Worm (Caenorhabditis elegans) whole organism, L2 larva: ENCODE results near the gene srlf-3.

Experiments used
- C34F6.9 ChIP-seq: fragments of 150-350 bp; optimal IDR thresholded peaks from 2 replicates; lab custom pipeline; 2014; ENCODE audit warnings: missing biosample characterization, missing genetic modification characterization
- F13H6.1 ChIP-seq: sonication (generic microtip); optimal IDR thresholded peaks from 2 replicates; lab custom pipeline; 2016; ENCODE audit warnings: missing genetic modification characterization, missing compliant biosample characterization
- R02D3.7 ChIP-seq: fragments of 150-350 bp; optimal IDR thresholded peaks from 2 replicates; lab custom pipeline; 2014; ENCODE audit warnings: missing biosample characterization, missing genetic modification characterization
- Y55F3AM.14 ChIP-seq: fragments of 200-800 bp; sonication (Bioruptor generic); optimal IDR thresholded peaks from 2 replicates; lab custom pipeline; 2018; ENCODE audit warnings: mild to moderate bottlenecking, missing genetic modification characterization, missing compliant biosample characterization
- ZK546.5 ChIP-seq: sonication (generic microtip); optimal IDR thresholded peaks from 2 replicates; lab custom pipeline; 2017; ENCODE audit warnings: missing biosample characterization, missing genetic modification characterization
- alr-1 ChIP-seq: fragments of 150-350 bp; optimal IDR thresholded peaks from 2 replicates; lab custom pipeline; 2014; ENCODE audit warnings: missing biosample characterization, missing genetic modification characterization
- aly-2 ChIP-seq: fragments of 150-350 bp; optimal IDR thresholded peaks from 2 replicates; lab custom pipeline; 2014; ENCODE audit warnings: missing biosample characterization, missing genetic modification characterization
- blmp-1 ChIP-seq: sonication (generic microtip); optimal IDR thresholded peaks from 2 replicates; lab custom pipeline; 2017; ENCODE audit warnings: missing genetic modification characterization, mild to moderate bottlenecking, missing compliant biosample characterization, antibody characterized with exemption, moderate library complexity; ENCODE audit not compliant: insufficient read depth
- ceh-16 ChIP-seq: fragments of 150-350 bp; optimal IDR thresholded peaks from 2 replicates; lab custom pipeline; 2014; ENCODE audit warnings: missing biosample characterization, missing genetic modification characterization
- ceh-82 ChIP-seq: fragments of 150-350 bp; optimal IDR thresholded peaks from 2 replicates; lab custom pipeline; 2014; ENCODE audit warnings: missing biosample characterization, missing genetic modification characterization
- crh-2 ChIP-seq: sonication (generic microtip); optimal IDR thresholded peaks from 2 replicates; lab custom pipeline; 2017; ENCODE audit warnings: missing biosample characterization, missing genetic modification characterization
- dmd-4 ChIP-seq: sonication (generic microtip); optimal IDR thresholded peaks from 2 replicates; lab custom pipeline; 2017; ENCODE audit warnings: missing biosample characterization, missing genetic modification characterization
- elt-1 ChIP-seq: fragments of 150-350 bp; optimal IDR thresholded peaks from 2 replicates; lab custom pipeline; 2014; ENCODE audit warnings: missing biosample characterization, missing genetic modification characterization
- elt-3 ChIP-seq: sonication (generic microtip); optimal IDR thresholded peaks from 2 replicates; lab custom pipeline; 2017; ENCODE audit warnings: missing biosample characterization, missing genetic modification characterization
- fos-1 ChIP-seq: fragments of 150-350 bp; optimal IDR thresholded peaks from 2 replicates; lab custom pipeline; 2014; ENCODE audit warnings: missing biosample characterization, missing genetic modification characterization
- gmeb-1 ChIP-seq: fragments of 150-350 bp; optimal IDR thresholded peaks from 2 replicates; lab custom pipeline; 2014; ENCODE audit warnings: missing biosample characterization, missing genetic modification characterization
- lin-11 ChIP-seq: fragments of 150-350 bp; sonication (generic microtip); optimal IDR thresholded peaks from 2 replicates; lab custom pipeline; 2014; ENCODE audit warnings: missing biosample characterization, missing genetic modification characterization, inconsistent platforms, mixed read lengths
- lin-13 ChIP-seq: fragments of 150-350 bp; optimal IDR thresholded peaks from 2 replicates; lab custom pipeline; 2014; ENCODE audit warnings: missing biosample characterization, missing genetic modification reagents, missing genetic modification characterization
- lin-39 ChIP-seq: fragments of 150-350 bp; optimal IDR thresholded peaks from 2 replicates; lab custom pipeline; 2014; ENCODE audit warnings: missing biosample characterization, missing genetic modification reagents, missing genetic modification characterization
- lsy-2 ChIP-seq, 2 experiments: fragments of 150-350 bp in 1 of 2; sonication (generic microtip) in 1 of 2; optimal IDR thresholded peaks; 2 replicates each; lab custom pipeline; 2014 to 2017; ENCODE audit warnings: missing biosample characterization in 2 of 2, missing genetic modification characterization in 2 of 2
- mab-5 ChIP-seq: fragments of 150-350 bp; optimal IDR thresholded peaks from 2 replicates; lab custom pipeline; 2014; ENCODE audit warnings: missing biosample characterization, missing genetic modification characterization
- mbf-1 ChIP-seq: sonication (generic microtip); optimal IDR thresholded peaks from 2 replicates; lab custom pipeline; 2017; ENCODE audit warnings: missing biosample characterization, missing genetic modification characterization
- nhr-11 ChIP-seq: fragments of 150-350 bp; optimal IDR thresholded peaks from 2 replicates; lab custom pipeline; 2014; ENCODE audit warnings: missing biosample characterization, missing genetic modification characterization
- nhr-12 ChIP-seq: fragments of 150-350 bp; optimal IDR thresholded peaks from 2 replicates; lab custom pipeline; 2014; ENCODE audit warnings: missing biosample characterization, missing genetic modification characterization
- nhr-129 ChIP-seq: fragments of 150-350 bp; optimal IDR thresholded peaks from 2 replicates; lab custom pipeline; 2014; ENCODE audit warnings: missing biosample characterization, missing genetic modification characterization
- nhr-23 ChIP-seq: fragments of 150-350 bp; optimal IDR thresholded peaks from 2 replicates; lab custom pipeline; 2014; ENCODE audit warnings: missing biosample characterization, missing genetic modification reagents, missing genetic modification characterization
- nhr-237 ChIP-seq: fragments of 150-350 bp; optimal IDR thresholded peaks from 2 replicates; lab custom pipeline; 2014; ENCODE audit warnings: missing biosample characterization, missing genetic modification characterization
- nhr-25 ChIP-seq: fragments of 150-350 bp; sonication (generic microtip); optimal IDR thresholded peaks from 3 replicates; lab custom pipeline; 2014; ENCODE audit warnings: missing biosample characterization, missing genetic modification characterization
- nhr-6 ChIP-seq: fragments of 150-350 bp; optimal IDR thresholded peaks from 2 replicates; lab custom pipeline; 2014; ENCODE audit warnings: missing biosample characterization, missing genetic modification characterization
- nhr-77 ChIP-seq: fragments of 150-350 bp; optimal IDR thresholded peaks from 2 replicates; lab custom pipeline; 2014; ENCODE audit warnings: missing biosample characterization, missing genetic modification characterization
- peb-1 ChIP-seq: fragments of 150-350 bp; optimal IDR thresholded peaks from 2 replicates; lab custom pipeline; 2014; ENCODE audit warnings: missing biosample characterization, missing genetic modification characterization
- sem-4 ChIP-seq: fragments of 150-350 bp; optimal IDR thresholded peaks from 2 replicates; lab custom pipeline; 2014; ENCODE audit warnings: missing biosample characterization, missing genetic modification reagents, missing genetic modification characterization
- skn-1 ChIP-seq: sonication (generic microtip); optimal IDR thresholded peaks from 2 replicates; lab custom pipeline; 2017; ENCODE audit warnings: missing biosample characterization, missing genetic modification characterization
- sma-3 ChIP-seq: sonication (generic microtip); optimal IDR thresholded peaks from 2 replicates; lab custom pipeline; 2016; ENCODE audit warnings: missing genetic modification reagents, missing genetic modification characterization, missing compliant biosample characterization
- sma-9 ChIP-seq, 2 experiments: fragments of 150-350 bp in 1 of 2; sonication (generic microtip) in 1 of 2; optimal IDR thresholded peaks; 2 replicates each; lab custom pipeline; 2014 to 2016; ENCODE audit warnings: missing genetic modification characterization in 2 of 2, mild to moderate bottlenecking in 1 of 2, missing biosample characterization in 1 of 2, missing compliant biosample characterization in 1 of 2, missing genetic modification reagents in 1 of 2, moderate library complexity in 1 of 2
- unc-39 ChIP-seq: fragments of 150-350 bp; optimal IDR thresholded peaks from 2 replicates; lab custom pipeline; 2014; ENCODE audit warnings: missing biosample characterization, missing genetic modification characterization
- unc-62 ChIP-seq: fragments of 150-350 bp; optimal IDR thresholded peaks from 2 replicates; lab custom pipeline; 2014; ENCODE audit warnings: missing biosample characterization, missing genetic modification reagents, missing genetic modification characterization
- zag-1 ChIP-seq: fragments of 150-350 bp; optimal IDR thresholded peaks from 2 replicates; lab custom pipeline; 2014; ENCODE audit warnings: missing biosample characterization, missing genetic modification characterization
- ztf-1 ChIP-seq: fragments of 200-800 bp; sonication (Bioruptor generic); conservative IDR thresholded peaks from 2 replicates; pipeline ENCODE4 v1.3.6; 2022; ENCODE audit warnings: missing genetic modification characterization, missing compliant biosample characterization
- ztf-11 ChIP-seq: sonication (generic microtip); optimal IDR thresholded peaks from 2 replicates; lab custom pipeline; 2017; ENCODE audit warnings: missing biosample characterization, missing genetic modification characterization
- ztf-4 ChIP-seq: fragments of 150-350 bp; optimal IDR thresholded peaks from 2 replicates; lab custom pipeline; 2014; ENCODE audit warnings: missing biosample characterization, missing genetic modification characterization

The srlf-3 gene

ce11 chrIV:8473756-8474155, 13.5 kb upstream of the srlf-3 start, which contains the start of gene C28C12.11:
TSS of gene C28C12.11 (plus strand) at chrIV:8474056.
- no peak for TF ChIP-seq nhr-23
- TF ChIP-seq ztf-4 (tag; lab: Kevin White, UChicago), result no peak
- no peak for TF ChIP-seq lin-11 (tag; lab: Kevin White, UChicago)
- TF ChIP-seq gmeb-1 (tag; lab: Kevin White, UChicago), result no peak
- no peak for TF ChIP-seq dmd-4
- TF ChIP-seq ztf-11, result no peak
- no peak for TF ChIP-seq R02D3.7
- TF ChIP-seq nhr-129 (tag; lab: Kevin White, UChicago), result no peak
- no peak for TF ChIP-seq mbf-1
- no peak for TF ChIP-seq lin-13
- TF ChIP-seq ceh-82 (tag; lab: Kevin White, UChicago), result no peak
- no peak for TF ChIP-seq C34F6.9 (tag; lab: Kevin White, UChicago)
- TF ChIP-seq sma-9 (GFP tag; optimal IDR thresholded peaks at IDR 0.05; lab: Kevin White, UChicago), result no peak
- no peak for TF ChIP-seq sma-9 (tag; optimal IDR thresholded peaks at IDR 0.05; lab: Kevin White, UChicago)
- TF ChIP-seq, all 48 proteins: peak for 0

ce11 chrIV:8475030-8475679, 12.1 kb upstream of the srlf-3 start:
- TF ChIP-seq sma-9 (GFP tag; optimal IDR thresholded peaks at IDR 0.05; lab: Kevin White, UChicago) (peak; percentile 48), sma-9 (tag; optimal IDR thresholded peaks at IDR 0.05; lab: Kevin White, UChicago) (no peak), lin-11 (tag; lab: Kevin White, UChicago) (no peak), fos-1 (tag; lab: Kevin White, UChicago) (peak; percentile 84), skn-1 (tag; lab: Kevin White, UChicago) (no peak), sma-3 (GFP tag; lab: Kevin White, UChicago) (peak; percentile 27), ztf-4 (tag; lab: Kevin White, UChicago) (no peak), alr-1 (tag; lab: Kevin White, UChicago) (no peak), elt-1 (tag; lab: Kevin White, UChicago) (no peak), dmd-4 (no peak), mbf-1 (no peak), nhr-77 (no peak), unc-62 (GFP tag; lab: Kevin White, UChicago) (no peak), ztf-1 (GFP tag; lab: Robert Waterston, UW) (no peak), ZK546.5 (tag; lab: Kevin White, UChicago) (no peak), nhr-11 (tag; lab: Kevin White, UChicago) (no peak), ceh-16 (tag; lab: Kevin White, UChicago) (no peak), elt-3 (no peak), peb-1 (no peak), nhr-23 (no peak), blmp-1 (no peak), lin-39 (tag; lab: Kevin White, UChicago) (no peak), gmeb-1 (tag; lab: Kevin White, UChicago) (no peak), F13H6.1 (no peak), crh-2 (tag; lab: Kevin White, UChicago) (peak; percentile 12), R02D3.7 (no peak), unc-39 (no peak), nhr-25 (tag; lab: Kevin White, UChicago) (no peak), lin-13 (no peak), Y55F3AM.14 (GFP tag; lab: Kevin White, UChicago) (no peak), mab-5 (tag; lab: Kevin White, UChicago) (no peak), aly-2 (no peak), nhr-12 (no peak), zag-1 (tag; lab: Kevin White, UChicago) (no peak), nhr-6 (no peak), lsy-2 (tag; optimal IDR thresholded peaks at IDR 0.05; lab: Kevin White, UChicago) (no peak), nhr-129 (tag; lab: Kevin White, UChicago) (no peak)
- TF ChIP-seq, all 48 proteins: peak for 4

- TF ChIP-seq ceh-16 (tag; lab: Kevin White, UChicago), result no peak
- no peak for TF ChIP-seq unc-62 (GFP tag; lab: Kevin White, UChicago)
- peak; percentile 49 for TF ChIP-seq F13H6.1
- peak; percentile 37 for TF ChIP-seq sma-9 (GFP tag; optimal IDR thresholded peaks at IDR 0.05; lab: Kevin White, UChicago)
- no peak for TF ChIP-seq sma-9 (tag; optimal IDR thresholded peaks at IDR 0.05; lab: Kevin White, UChicago)
- no peak for TF ChIP-seq nhr-23
- no peak for TF ChIP-seq ztf-1 (GFP tag; lab: Robert Waterston, UW)
- TF ChIP-seq mab-5 (tag; lab: Kevin White, UChicago), result peak; percentile 18
- no peak for TF ChIP-seq dmd-4
- TF ChIP-seq lin-11 (tag; lab: Kevin White, UChicago), result no peak
- TF ChIP-seq nhr-129 (tag; lab: Kevin White, UChicago), result peak; percentile 58
- peak in 1 of 2 experiments; percentile 11 for TF ChIP-seq lsy-2 (tag; optimal IDR thresholded peaks at IDR 0.05; lab: Kevin White, UChicago)
- TF ChIP-seq nhr-237 (tag; lab: Kevin White, UChicago), result no peak
- no peak for TF ChIP-seq sem-4
Measured at ce11 chrIV:8476166-8476565, 11.1 kb upstream of the srlf-3 start.
